Worm (Caenorhabditis elegans): ENCODE data around the gene mig-23.

DNA sequence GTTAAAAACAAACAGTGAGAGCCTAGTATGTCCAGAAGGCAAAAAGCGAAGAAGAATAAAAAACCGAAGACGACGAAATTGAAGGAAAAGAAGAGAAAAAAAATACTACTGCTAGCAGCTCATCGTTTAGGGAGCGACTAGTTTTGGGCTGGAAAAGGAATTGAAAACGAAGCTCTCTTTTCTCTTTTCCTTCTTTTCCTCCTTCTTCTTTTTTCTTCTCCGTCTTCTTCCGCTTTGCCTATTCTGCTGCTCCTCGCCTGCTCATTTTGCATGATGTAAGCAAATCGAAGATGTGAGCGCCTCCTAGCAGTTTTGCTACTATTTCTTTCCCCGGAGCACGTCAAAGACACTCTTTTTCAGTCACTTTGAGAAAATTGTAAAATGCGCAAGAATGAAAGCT, 33.0 kb upstream of the mig-23 start:
- TF ChIP-seq T26A5.8 (tag; optimal IDR thresholded peaks at IDR 0.05) = no peak
- TF ChIP-seq sptf-2 (GFP tag; optimal IDR thresholded peaks at IDR 0.05) = no peak
- TF ChIP-seq ama-1 (optimal IDR thresholded peaks at IDR 0.05) = no peak
- TF ChIP-seq ama-1 (GFP tag; optimal IDR thresholded peaks at IDR 0.05) = no peak
- TF ChIP-seq snpc-4 (GFP tag; optimal IDR thresholded peaks at IDR 0.05) = no peak
- TF ChIP-seq snpc-4 (tag; optimal IDR thresholded peaks at IDR 0.05) = no peak
- TF ChIP-seq Y53G8AR.9 (GFP tag; conservative IDR thresholded peaks at IDR 0.05) = no peak
- TF ChIP-seq dpl-1 (GFP tag; optimal IDR thresholded peaks at IDR 0.05) = no peak
- TF ChIP-seq nhr-179 (tag; optimal IDR thresholded peaks at IDR 0.05) = no peak
- no peak for TF ChIP-seq F49E8.2 (tag; optimal IDR thresholded peaks at IDR 0.05; ENCODE audit: insufficient read depth)
- no peak for TF ChIP-seq D2030.7 (GFP tag; IDR thresholded peaks at IDR 0.05)
